Worm (Caenorhabditis elegans): Measurements from ENCODE around the gene lact-9.

Gene lact-9

DNA sequence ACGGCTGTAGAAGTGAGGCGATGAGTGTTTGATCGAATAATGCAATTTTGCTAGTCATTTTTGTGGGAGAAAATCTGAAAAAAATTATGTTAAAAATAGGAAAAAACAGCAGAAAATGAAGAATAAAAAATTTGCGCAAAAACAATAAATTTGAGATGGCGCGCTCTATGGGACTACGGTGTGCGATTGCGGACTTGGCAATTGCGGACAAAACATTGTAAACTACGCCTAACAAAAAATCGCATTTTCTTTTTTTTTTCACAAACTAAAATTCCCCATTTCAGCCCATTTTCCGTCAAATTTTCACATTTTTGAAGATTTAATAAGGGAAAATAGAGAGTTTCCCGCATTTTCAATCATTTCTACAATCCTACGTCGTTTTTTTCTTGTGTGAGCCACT is 3.2 kb upstream of the lact-9 start, which contains the start of the genes sas-6 and Y45F10D.7 (continued):
- no peak for TF ChIP-seq mml-1 (tag; optimal IDR thresholded peaks at IDR 0.05)
- peak; percentile 94 for TF ChIP-seq nfya-1 (tag; optimal IDR thresholded peaks at IDR 0.05; ENCODE audit: insufficient read depth)
- TF ChIP-seq elt-2 (tag; optimal IDR thresholded peaks at IDR 0.05): peak; percentile 5
- peak; percentile 81 for TF ChIP-seq pha-4 (tag; optimal IDR thresholded peaks at IDR 0.05)

DNA sequence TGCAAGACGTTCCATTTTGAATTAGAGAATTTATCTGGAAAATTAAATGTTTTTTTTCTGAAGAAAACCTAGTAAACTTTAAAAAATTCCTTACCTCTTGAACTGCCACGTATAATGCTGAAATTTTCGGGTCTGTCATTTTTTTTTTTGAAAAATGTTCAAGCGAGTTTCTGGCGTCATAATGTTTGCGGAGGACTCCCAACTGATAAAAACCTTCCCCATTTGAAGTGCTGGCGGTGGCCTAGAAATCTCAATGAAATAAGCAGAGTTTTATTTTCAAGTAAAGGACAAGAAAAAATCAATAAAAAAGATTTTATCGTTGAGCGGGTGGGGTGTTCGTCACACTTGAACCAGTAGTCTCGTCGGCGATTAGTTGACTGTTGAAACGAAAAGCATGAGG is 1.2 kb upstream of the lact-9 start, which contains the start of gene icap-1:
icap-1 (minus strand) TSS at position 272 of the 400 bp plus-strand sequence.
- TF ChIP-seq pha-4 (tag; optimal IDR thresholded peaks at IDR 0.05) (peak; percentile 35), hmg-11 (tag; optimal IDR thresholded peaks at IDR 0.05) (peak; percentile 29), elt-2 (tag; optimal IDR thresholded peaks at IDR 0.05) (peak; percentile 35), ceh-28 (tag; optimal IDR thresholded peaks at IDR 0.05) (peak; percentile 32), nfya-1 (tag; optimal IDR thresholded peaks at IDR 0.05; ENCODE audit: insufficient read depth) (peak; percentile 23), eor-1 (tag; optimal IDR thresholded peaks at IDR 0.05) (no peak)

DNA sequence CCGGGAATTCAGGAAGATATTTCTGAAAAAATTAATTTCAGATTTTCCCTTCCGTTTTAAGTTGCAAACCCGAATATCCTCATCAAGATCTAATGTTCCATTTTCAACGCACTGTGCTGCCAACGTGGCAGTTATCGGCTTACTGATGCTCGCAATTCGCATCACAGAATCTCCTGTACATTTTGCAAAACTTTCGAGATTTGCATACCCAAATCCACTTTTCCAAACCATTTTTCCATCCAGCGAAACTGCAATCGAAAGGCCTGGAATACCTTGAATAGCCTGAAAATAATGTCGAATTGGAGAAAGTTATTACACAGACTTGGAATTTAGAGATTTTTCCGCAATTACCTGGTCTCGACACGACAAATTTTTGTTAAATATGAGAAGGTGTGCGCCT is 671 bp downstream of the lact-9 start:
- TF ChIP-seq ama-1 (optimal IDR thresholded peaks at IDR 0.05) (peak; percentile 72), nhr-25 (tag; optimal IDR thresholded peaks at IDR 0.05) (peak; percentile 2), jun-1 (tag; optimal IDR thresholded peaks at IDR 0.05) (no peak)

DNA sequence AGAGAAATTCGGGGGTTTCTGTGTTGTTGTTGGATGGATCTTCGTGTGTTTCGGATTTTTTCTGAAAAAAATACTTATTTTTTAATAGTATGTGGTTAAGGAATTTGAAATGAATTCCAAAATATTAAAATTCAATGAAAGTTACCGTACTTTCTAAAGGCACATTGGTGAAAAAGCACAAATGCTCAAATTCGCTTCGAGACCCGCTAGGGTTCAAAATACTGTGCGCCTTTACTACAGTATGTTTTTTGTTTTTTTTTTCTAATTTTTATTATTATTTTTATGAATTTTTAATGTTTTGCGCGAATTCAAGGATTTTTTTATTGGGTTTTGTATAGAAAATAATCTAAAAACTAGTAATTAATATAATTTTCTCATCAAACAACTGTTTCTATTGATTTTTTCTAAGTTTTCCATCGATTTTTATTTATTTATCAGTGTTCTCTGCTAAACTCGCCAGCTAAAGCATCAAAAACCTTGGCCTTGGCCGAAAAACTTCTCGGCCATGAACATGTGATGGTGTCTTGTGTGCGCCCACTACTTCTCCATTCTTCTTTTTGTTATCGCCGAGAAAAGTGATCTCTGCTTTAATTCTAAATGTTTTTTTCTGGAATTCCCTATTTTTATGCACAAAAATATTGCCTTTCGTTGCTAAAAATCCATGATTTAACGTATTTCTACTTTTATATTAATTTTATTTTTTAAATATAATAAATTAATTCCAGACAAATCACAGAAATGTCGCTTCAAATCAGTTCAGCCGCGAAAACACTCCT is 2.0 kb downstream of the lact-9 start, which contains the start of gene iscu-1:
iscu-1 (plus strand) TSS at position 726 of the 776 bp plus-strand sequence.
- TF ChIP-seq fkh-10 (GFP tag; optimal IDR thresholded peaks at IDR 0.05): no peak
- TF ChIP-seq ceh-82 (tag; optimal IDR thresholded peaks at IDR 0.05): no peak
- peak; percentile 45 for TF ChIP-seq ceh-28 (tag; optimal IDR thresholded peaks at IDR 0.05)
- no peak for TF ChIP-seq mdl-1 (tag; optimal IDR thresholded peaks at IDR 0.05)
- TF ChIP-seq elt-2 (tag; optimal IDR thresholded peaks at IDR 0.05): peak; percentile 51
- TF ChIP-seq lsy-12 (tag; optimal IDR thresholded peaks at IDR 0.05): no peak
- TF ChIP-seq zag-1 (tag; optimal IDR thresholded peaks at IDR 0.05): no peak
- TF ChIP-seq nhr-12 (tag; optimal IDR thresholded peaks at IDR 0.05): no peak
- no peak for TF ChIP-seq tbx-2 (tag; optimal IDR thresholded peaks at IDR 0.05)
- TF ChIP-seq nhr-43 (tag; optimal IDR thresholded peaks at IDR 0.05; ENCODE audit: poor library complexity, severe bottlenecking): no peak
- TF ChIP-seq R02D3.7 (tag; optimal IDR thresholded peaks at IDR 0.05): no peak
- no peak for TF ChIP-seq aly-2 (tag; optimal IDR thresholded peaks at IDR 0.05)
- no peak for TF ChIP-seq sea-2 (GFP tag; optimal IDR thresholded peaks at IDR 0.05)
- TF ChIP-seq ztf-11 (tag; optimal IDR thresholded peaks at IDR 0.05): no peak
- TF ChIP-seq nhr-11 (tag; optimal IDR thresholded peaks at IDR 0.05): no peak
- no peak for TF ChIP-seq egl-5 (tag; optimal IDR thresholded peaks at IDR 0.05)
- TF ChIP-seq ceh-16 (tag; optimal IDR thresholded peaks at IDR 0.05): no peak
- peak; percentile 30 for TF ChIP-seq ama-1 (optimal IDR thresholded peaks at IDR 0.05)
- no peak for TF ChIP-seq elt-3 (tag; optimal IDR thresholded peaks at IDR 0.05)
- no peak for TF ChIP-seq mml-1 (tag; optimal IDR thresholded peaks at IDR 0.05)
- TF ChIP-seq lin-15B (tag; optimal IDR thresholded peaks at IDR 0.05): peak; percentile 77
- peak; percentile 22 for TF ChIP-seq nhr-23 (tag; optimal IDR thresholded peaks at IDR 0.05)
- TF ChIP-seq nfya-1 (tag; optimal IDR thresholded peaks at IDR 0.05; ENCODE audit: insufficient read depth): peak; percentile 77
- no peak for TF ChIP-seq daf-12 (tag; optimal IDR thresholded peaks at IDR 0.05)
- no peak for TF ChIP-seq pqm-1 (tag; optimal IDR thresholded peaks at IDR 0.05)
- TF ChIP-seq jun-1 (tag; optimal IDR thresholded peaks at IDR 0.05): no peak
- TF ChIP-seq pha-4 (tag; optimal IDR thresholded peaks at IDR 0.05): peak; percentile 62
- TF ChIP-seq fos-1 (tag; optimal IDR thresholded peaks at IDR 0.05): no peak
- no peak for TF ChIP-seq nhr-67 (tag; optimal IDR thresholded peaks at IDR 0.05)
- no peak for TF ChIP-seq unc-39 (tag; optimal IDR thresholded peaks at IDR 0.05)
- peak; percentile 30 for TF ChIP-seq hmg-11 (tag; optimal IDR thresholded peaks at IDR 0.05)
- peak; percentile 20 for TF ChIP-seq nhr-25 (tag; optimal IDR thresholded peaks at IDR 0.05)
- no peak for TF ChIP-seq nhr-76 (tag; optimal IDR thresholded peaks at IDR 0.05)
